Fruit fly (Drosophila melanogaster): Measurements from ENCODE around the gene CG43084.

Gene CG43084

DNA sequence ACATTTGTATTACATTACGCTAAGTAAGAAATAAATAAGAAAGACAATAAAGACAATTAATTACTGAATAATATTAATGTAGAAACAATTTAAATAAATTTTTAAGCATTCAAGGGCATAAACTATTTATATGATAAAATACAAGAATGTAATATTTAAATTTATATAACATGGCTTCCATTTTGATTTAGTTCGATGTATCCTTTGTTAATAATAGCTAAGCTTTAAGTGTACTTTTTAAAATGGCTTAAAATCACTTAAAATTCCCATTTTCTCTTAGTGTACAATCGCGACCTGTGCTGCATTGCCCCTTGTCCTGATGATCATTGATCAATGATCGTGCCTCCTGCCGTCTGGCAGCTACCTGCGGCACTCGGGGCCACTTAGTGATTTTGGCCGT is 19.8 kb downstream of the CG43084 start (continued):
- no peak for TF ChIP-seq pan (optimal IDR thresholded peaks at IDR 0.05)
- TF ChIP-seq pan (GFP tag; optimal IDR thresholded peaks at IDR 0.05 in 1 of 2, IDR thresholded peaks at IDR 0.05 in 1 of 2): no peak
- no peak for TF ChIP-seq CG6765 (GFP tag; optimal IDR thresholded peaks at IDR 0.05)
- no peak for TF ChIP-seq ems (GFP tag; optimal IDR thresholded peaks at IDR 0.05)
- TF ChIP-seq Mes4 (GFP tag; optimal IDR thresholded peaks at IDR 0.05): no peak
- TF ChIP-seq CG6854 (GFP tag; optimal IDR thresholded peaks at IDR 0.05): no peak
- TF ChIP-seq CG32532 (GFP tag; IDR thresholded peaks at IDR 0.05): no peak
- TF ChIP-seq cas (GFP tag; IDR thresholded peaks at IDR 0.05): no peak
- no peak for TF ChIP-seq dpn (GFP tag; optimal IDR thresholded peaks at IDR 0.05)
- TF ChIP-seq CG3995 (GFP tag; optimal IDR thresholded peaks at IDR 0.05): no peak
- TF ChIP-seq CG5953 (GFP tag; IDR thresholded peaks at IDR 0.05): no peak
- no peak for TF ChIP-seq CG11696 (GFP tag; IDR thresholded peaks at IDR 0.05)
- no peak for TF ChIP-seq run (tag; optimal IDR thresholded peaks at IDR 0.05)
- no peak for TF ChIP-seq HmgZ (tag; optimal IDR thresholded peaks at IDR 0.05)
- no peak for TF ChIP-seq maf-S (GFP tag; optimal IDR thresholded peaks at IDR 0.05)
- no peak for TF ChIP-seq Six4 (GFP tag; optimal IDR thresholded peaks at IDR 0.05)
- TF ChIP-seq CG6791 (GFP tag; IDR thresholded peaks at IDR 0.05; ENCODE audit: partially characterized antibody): no peak
- peak; percentile 68 for TF ChIP-seq ac (GFP tag; optimal IDR thresholded peaks at IDR 0.05)
- no peak for TF ChIP-seq sna (GFP tag; IDR thresholded peaks at IDR 0.05; ENCODE audit: partially characterized antibody)
- TF ChIP-seq Nf-YC (tag; optimal IDR thresholded peaks at IDR 0.05): no peak
- TF ChIP-seq corto (GFP tag; optimal IDR thresholded peaks at IDR 0.05): no peak
- TF ChIP-seq CG15514 (GFP tag; optimal IDR thresholded peaks at IDR 0.05): no peak
- TF ChIP-seq Gug (GFP tag; IDR thresholded peaks at IDR 0.05): no peak
- no peak for TF ChIP-seq CG11504 (tag; optimal IDR thresholded peaks at IDR 0.05)
- TF ChIP-seq CG10274 (GFP tag; optimal IDR thresholded peaks at IDR 0.05): no peak
- no peak for TF ChIP-seq aop (GFP tag; IDR thresholded peaks at IDR 0.05)
- TF ChIP-seq CG17829 (tag; optimal IDR thresholded peaks at IDR 0.05): peak; percentile 70
- peak; percentile 69 for TF ChIP-seq CG14710 (tag; optimal IDR thresholded peaks at IDR 0.05)
- 0 out of 2 replicates have a peak, but pooled peaks have one; percentile 13 for TF ChIP-seq CG6689 (GFP tag; IDR thresholded peaks at IDR 0.05)
- TF ChIP-seq gcm (GFP tag; optimal IDR thresholded peaks at IDR 0.05): no peak
- TF ChIP-seq CG13123 (GFP tag; optimal IDR thresholded peaks at IDR 0.05): no peak
- no peak for TF ChIP-seq Doc2 (GFP tag; IDR thresholded peaks at IDR 0.05)
- TF ChIP-seq CG7987 (GFP tag; optimal IDR thresholded peaks at IDR 0.05): no peak
- TF ChIP-seq sc (optimal IDR thresholded peaks at IDR 0.05): no peak
- no peak for TF ChIP-seq sc (GFP tag; optimal IDR thresholded peaks at IDR 0.05)
- TF ChIP-seq CG2202 (tag; optimal IDR thresholded peaks at IDR 0.05): no peak
- no peak for TF ChIP-seq CG6175 (GFP tag; IDR thresholded peaks at IDR 0.05)
- TF ChIP-seq CG1792 (GFP tag; optimal IDR thresholded peaks at IDR 0.05): no peak
- TF ChIP-seq CG13424 (tag; optimal IDR thresholded peaks at IDR 0.05): no peak
- TF ChIP-seq Lim3 (GFP tag; IDR thresholded peaks at IDR 0.05): no peak
- no peak for TF ChIP-seq tin (GFP tag; optimal IDR thresholded peaks at IDR 0.05)
- no peak for TF ChIP-seq Dll (GFP tag; IDR thresholded peaks at IDR 0.05; ENCODE audit: partially characterized antibody)
- no peak for TF ChIP-seq hb (GFP tag; IDR thresholded peaks at IDR 0.05; ENCODE audit: partially characterized antibody)
- TF ChIP-seq her (GFP tag; optimal IDR thresholded peaks at IDR 0.05): no peak
- TF ChIP-seq CG3726 (GFP tag; IDR thresholded peaks at IDR 0.05): no peak
- TF ChIP-seq CG11247 (GFP tag; IDR thresholded peaks at IDR 0.05): no peak
- no peak for TF ChIP-seq salm (tag; optimal IDR thresholded peaks at IDR 0.05)
- TF ChIP-seq esg (GFP tag; conservative IDR thresholded peaks at IDR 0.05): no peak
- TF ChIP-seq CG15601 (tag; optimal IDR thresholded peaks at IDR 0.05): no peak
- TF ChIP-seq HLH4C (GFP tag; IDR thresholded peaks at IDR 0.05; ENCODE audit: partially characterized antibody): no peak
- no peak for TF ChIP-seq CG11456 (GFP tag; IDR thresholded peaks at IDR 0.05)
- no peak for TF ChIP-seq exex (tag; optimal IDR thresholded peaks at IDR 0.05)

Measured in whole organism, embryonic.